Worm (Caenorhabditis elegans) whole organism, late embryonic: ENCODE results near the gene nprl-3.

Source experiments
- C08G9.2 ChIP-seq: sonication (generic microtip); optimal IDR thresholded peaks from 2 replicates; lab custom pipeline; 2016; ENCODE audit warnings: mild to moderate bottlenecking, missing genetic modification characterization, moderate library complexity, missing compliant biosample characterization
- C38D4.7 ChIP-seq: fragments of 200-800 bp; sonication (Bioruptor generic); optimal IDR thresholded peaks from 2 replicates; lab custom pipeline; 2018; ENCODE audit warnings: mild to moderate bottlenecking, missing genetic modification characterization, moderate library complexity, missing compliant biosample characterization
- F13H6.1 ChIP-seq: sonication (generic microtip); optimal IDR thresholded peaks from 2 replicates; lab custom pipeline; 2016; ENCODE audit warnings: missing genetic modification characterization, missing compliant biosample characterization
- K02D7.2 ChIP-seq: sonication (generic microtip); optimal IDR thresholded peaks from 2 replicates; lab custom pipeline; 2017; ENCODE audit warnings: mild to moderate bottlenecking, missing genetic modification characterization, missing compliant biosample characterization
- Y22D7AL.16 ChIP-seq: sonication (generic microtip); optimal IDR thresholded peaks from 2 replicates; lab custom pipeline; 2016; ENCODE audit warnings: missing genetic modification characterization, missing compliant biosample characterization
- ahr-1 ChIP-seq: sonication (generic microtip); optimal IDR thresholded peaks from 2 replicates; lab custom pipeline; 2016; ENCODE audit warnings: missing genetic modification characterization, missing compliant biosample characterization
- ama-1 ChIP-seq: fragments of 150-350 bp; optimal IDR thresholded peaks from 2 replicates; lab custom pipeline; 2014
- ceh-2 ChIP-seq: sonication (generic microtip); optimal IDR thresholded peaks from 2 replicates; lab custom pipeline; 2016; ENCODE audit warnings: missing genotype, missing genetic modification characterization, missing compliant biosample characterization
- ceh-22 ChIP-seq: sonication (generic microtip); optimal IDR thresholded peaks from 2 replicates; lab custom pipeline; 2017; ENCODE audit warnings: missing biosample characterization, missing genetic modification characterization
- ceh-24 ChIP-seq: sonication (generic microtip); optimal IDR thresholded peaks from 2 replicates; lab custom pipeline; 2016; ENCODE audit warnings: mild to moderate bottlenecking, missing genetic modification characterization, missing compliant biosample characterization
- ceh-30 ChIP-seq: fragments of 150-350 bp; optimal IDR thresholded peaks from 2 replicates; lab custom pipeline; 2014; ENCODE audit warnings: missing biosample characterization, missing genetic modification characterization
- ceh-31 ChIP-seq: sonication (generic microtip); optimal IDR thresholded peaks from 2 replicates; lab custom pipeline; 2016; ENCODE audit warnings: missing genetic modification characterization, missing compliant biosample characterization
- ceh-34 ChIP-seq: sonication (generic microtip); optimal IDR thresholded peaks from 2 replicates; lab custom pipeline; 2016; ENCODE audit warnings: mild to moderate bottlenecking, missing genetic modification characterization, missing compliant biosample characterization
- ceh-9 ChIP-seq: sonication (generic microtip); optimal IDR thresholded peaks from 2 replicates; lab custom pipeline; 2016; ENCODE audit warnings: mild to moderate bottlenecking, missing genetic modification characterization, inconsistent platforms, missing compliant biosample characterization
- dmd-4 ChIP-seq: sonication (generic microtip); optimal IDR thresholded peaks from 2 replicates; lab custom pipeline; 2016; ENCODE audit warnings: borderline replicate concordance, missing genetic modification characterization, missing compliant biosample characterization
- dve-1 ChIP-seq: sonication (generic microtip); optimal IDR thresholded peaks from 2 replicates; lab custom pipeline; 2017; ENCODE audit warnings: antibody characterized with exemption, mild to moderate bottlenecking, missing genetic modification characterization, missing compliant biosample characterization
- eyg-1 ChIP-seq: sonication (generic microtip); optimal IDR thresholded peaks from 2 replicates; lab custom pipeline; 2016; ENCODE audit warnings: missing genotype, missing genetic modification characterization, missing compliant biosample characterization
- fax-1 ChIP-seq: sonication (generic microtip); optimal IDR thresholded peaks from 2 replicates; lab custom pipeline; 2016; ENCODE audit warnings: missing genotype, missing genetic modification characterization, missing compliant biosample characterization
- fkh-6 ChIP-seq: sonication (generic microtip); optimal IDR thresholded peaks from 2 replicates; lab custom pipeline; 2016; ENCODE audit warnings: missing genetic modification characterization, missing compliant biosample characterization
- gmeb-2 ChIP-seq: sonication (generic microtip); optimal IDR thresholded peaks from 2 replicates; lab custom pipeline; 2016; ENCODE audit warnings: missing genetic modification characterization, inconsistent platforms, missing compliant biosample characterization
- hlh-30 ChIP-seq: sonication (generic microtip); optimal IDR thresholded peaks from 2 replicates; lab custom pipeline; 2017; ENCODE audit warnings: antibody characterized with exemption, missing genetic modification characterization, missing compliant biosample characterization; ENCODE audit not compliant: insufficient read depth
- hlh-6 ChIP-seq: sonication (generic microtip); optimal IDR thresholded peaks from 2 replicates; lab custom pipeline; 2016; ENCODE audit warnings: missing genotype, missing genetic modification characterization, missing compliant biosample characterization
- madf-2 ChIP-seq: sonication (generic microtip); optimal IDR thresholded peaks from 2 replicates; lab custom pipeline; 2017; ENCODE audit warnings: missing genetic modification characterization, missing compliant biosample characterization
- nfya-1 ChIP-seq: sonication (generic microtip); optimal IDR thresholded peaks from 2 replicates; lab custom pipeline; 2017; ENCODE audit warnings: missing genetic modification characterization, mild to moderate bottlenecking, missing compliant biosample characterization, antibody characterized with exemption, moderate library complexity
- nhr-232 ChIP-seq: sonication (generic microtip); optimal IDR thresholded peaks from 2 replicates; lab custom pipeline; 2016; ENCODE audit warnings: missing genetic modification characterization, missing compliant biosample characterization
- npax-4 ChIP-seq: sonication (generic microtip); optimal IDR thresholded peaks from 2 replicates; lab custom pipeline; 2016; ENCODE audit warnings: missing genetic modification characterization, missing compliant biosample characterization
- odd-2 ChIP-seq: sonication (generic microtip); optimal IDR thresholded peaks from 2 replicates; lab custom pipeline; 2017; ENCODE audit warnings: antibody characterized with exemption, mild to moderate bottlenecking, missing genetic modification characterization, missing compliant biosample characterization
- pag-3 ChIP-seq: sonication (generic microtip); optimal IDR thresholded peaks from 2 replicates; lab custom pipeline; 2016; ENCODE audit warnings: missing compliant biosample characterization, missing genetic modification characterization, borderline replicate concordance
- pat-9 ChIP-seq: fragments of 200-800 bp; sonication (Bioruptor generic); optimal IDR thresholded peaks from 2 replicates; lab custom pipeline; 2018; ENCODE audit warnings: mild to moderate bottlenecking, missing genetic modification characterization, moderate library complexity, missing compliant biosample characterization
- pax-1 ChIP-seq: fragments of 150-350 bp; optimal IDR thresholded peaks from 2 replicates; lab custom pipeline; 2014; ENCODE audit warnings: missing biosample characterization, missing genetic modification characterization
- pha-2 ChIP-seq: sonication (generic microtip); optimal IDR thresholded peaks from 2 replicates; lab custom pipeline; 2017; ENCODE audit warnings: mild to moderate bottlenecking, missing genetic modification characterization, missing compliant biosample characterization
- pros-1 ChIP-seq: fragments of 150-350 bp; optimal IDR thresholded peaks from 2 replicates; lab custom pipeline; 2014; ENCODE audit warnings: missing biosample characterization, missing genetic modification reagents, missing genetic modification characterization
- ref-2 ChIP-seq: sonication (generic microtip); optimal IDR thresholded peaks from 2 replicates; lab custom pipeline; 2016; ENCODE audit warnings: missing genetic modification characterization, missing compliant biosample characterization
- rnt-1 ChIP-seq: sonication (generic microtip); optimal IDR thresholded peaks from 2 replicates; lab custom pipeline; 2016; ENCODE audit warnings: missing genetic modification characterization, missing compliant biosample characterization
- sdc-2 ChIP-seq: sonication (generic microtip); optimal IDR thresholded peaks from 2 replicates; lab custom pipeline; 2016; ENCODE audit warnings: missing genotype, missing genetic modification characterization, missing compliant biosample characterization
- sox-2 ChIP-seq: fragments of 200-800 bp; sonication (Bioruptor generic); IDR thresholded peaks from 2 replicates; pipeline ENCODE4 v1.3.6; 2022; ENCODE audit warnings: missing genetic modification reagents, missing genetic modification characterization, missing compliant biosample characterization
- sox-4 ChIP-seq: sonication (generic microtip); optimal IDR thresholded peaks from 2 replicates; lab custom pipeline; 2017; ENCODE audit warnings: mild to moderate bottlenecking, missing genetic modification characterization, inconsistent platforms, missing compliant biosample characterization
- syd-9 ChIP-seq: sonication (generic microtip); optimal IDR thresholded peaks from 2 replicates; lab custom pipeline; 2016; ENCODE audit warnings: mild to moderate bottlenecking, missing genetic modification characterization, moderate library complexity, missing compliant biosample characterization
- tbx-2 ChIP-seq: sonication (generic microtip); optimal IDR thresholded peaks from 2 replicates; lab custom pipeline; 2016; ENCODE audit warnings: missing genetic modification characterization, missing compliant biosample characterization
- tbx-7 ChIP-seq: sonication (generic microtip); optimal IDR thresholded peaks from 2 replicates; lab custom pipeline; 2016; ENCODE audit warnings: missing genotype, missing genetic modification characterization, missing compliant biosample characterization
- ttx-3 ChIP-seq: sonication (generic microtip); optimal IDR thresholded peaks from 2 replicates; lab custom pipeline; 2016; ENCODE audit warnings: missing genetic modification reagents, missing genetic modification characterization, missing compliant biosample characterization
- unc-42 ChIP-seq: sonication (generic microtip); optimal IDR thresholded peaks from 2 replicates; lab custom pipeline; 2016; ENCODE audit warnings: missing genotype, missing genetic modification characterization, missing compliant biosample characterization
- unc-55 ChIP-seq: sonication (generic microtip); optimal IDR thresholded peaks from 2 replicates; lab custom pipeline; 2017; ENCODE audit warnings: missing biosample characterization, missing genetic modification reagents, missing genetic modification characterization
- unc-86 ChIP-seq: sonication (generic microtip); optimal IDR thresholded peaks from 2 replicates; lab custom pipeline; 2016; ENCODE audit warnings: missing genetic modification characterization, missing compliant biosample characterization
- zip-5 ChIP-seq: sonication (generic microtip); optimal IDR thresholded peaks from 2 replicates; lab custom pipeline; 2016; ENCODE audit warnings: missing genetic modification characterization, missing compliant biosample characterization
- ztf-16 ChIP-seq: sonication (generic microtip); optimal IDR thresholded peaks from 2 replicates; lab custom pipeline; 2017; ENCODE audit warnings: missing genetic modification characterization, missing compliant biosample characterization

nprl-3 gene

DNA sequence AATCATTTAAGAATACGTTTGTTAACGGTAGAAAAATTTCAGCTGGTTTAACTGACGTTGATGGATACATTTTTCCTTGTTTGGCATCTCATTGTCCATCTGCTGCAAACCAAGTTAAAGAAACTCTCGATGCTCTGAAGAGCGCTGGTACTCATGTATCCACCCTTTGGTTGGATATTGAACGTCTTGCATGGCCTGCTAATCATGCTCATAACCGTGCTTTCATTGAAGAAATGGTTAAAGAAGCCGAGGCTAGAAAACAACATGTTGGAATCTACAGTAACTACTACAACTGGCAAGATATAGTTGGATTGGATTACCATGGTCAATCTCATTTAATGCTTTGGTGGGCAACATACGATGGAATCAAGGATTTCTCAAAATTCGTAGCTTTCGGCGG, 35.7 kb downstream of the nprl-3 start:
- TF ChIP-seq npax-4 (tag; lab: Kevin White, UChicago): no peak
- no peak for TF ChIP-seq fax-1 (tag; lab: Kevin White, UChicago)
- no peak for TF ChIP-seq syd-9 (tag; lab: Kevin White, UChicago)
- TF ChIP-seq ceh-24 (tag; lab: Kevin White, UChicago): no peak
- TF ChIP-seq hlh-6 (tag; lab: Kevin White, UChicago): no peak
- no peak for TF ChIP-seq ztf-16 (tag; lab: Kevin White, UChicago)
- no peak for TF ChIP-seq K02D7.2 (tag; lab: Kevin White, UChicago)
- TF ChIP-seq unc-55 (GFP tag; lab: Kevin White, UChicago): no peak
- TF ChIP-seq nhr-232 (tag; lab: Kevin White, UChicago): no peak
- TF ChIP-seq pag-3 (tag; lab: Kevin White, UChicago): no peak
- TF ChIP-seq pha-2 (tag; lab: Kevin White, UChicago): no peak
- no peak for TF ChIP-seq madf-2 (tag; lab: Kevin White, UChicago)
- no peak for TF ChIP-seq sdc-2
- no peak for TF ChIP-seq C38D4.7 (GFP tag; lab: Kevin White, UChicago)
- no peak for TF ChIP-seq tbx-7 (tag; lab: Kevin White, UChicago)
- TF ChIP-seq ttx-3: no peak
- no peak for TF ChIP-seq ceh-9 (tag; lab: Kevin White, UChicago)
- TF ChIP-seq sox-2 (GFP tag; lab: Robert Waterston, UW): no peak
- TF ChIP-seq ahr-1 (tag; lab: Kevin White, UChicago): no peak
- TF ChIP-seq, all 69 proteins: peak for 0

DNA sequence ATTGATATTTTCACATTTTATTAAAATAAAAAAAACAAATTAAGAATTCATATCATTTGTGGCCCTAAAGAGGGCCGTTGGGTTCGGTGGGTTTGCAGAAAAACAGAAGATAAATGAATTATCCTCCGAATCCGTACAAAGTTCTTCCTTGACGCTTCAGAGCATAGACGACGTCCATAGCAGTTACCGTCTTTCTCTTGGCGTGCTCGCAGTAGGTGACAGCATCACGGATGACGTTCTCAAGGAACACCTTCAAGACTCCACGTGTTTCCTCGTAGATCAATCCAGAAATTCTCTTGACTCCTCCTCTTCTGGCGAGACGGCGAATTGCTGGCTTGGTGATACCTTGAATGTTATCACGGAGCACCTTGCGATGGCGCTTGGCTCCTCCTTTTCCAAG, 36.3 kb downstream of the nprl-3 start:
- TF ChIP-seq ama-1: peak; percentile 35
- no peak for TF ChIP-seq eyg-1 (tag; lab: Kevin White, UChicago)

ce11 chrIV:8333954-8333987, 36.5 kb downstream of the nprl-3 start, which contains the start of gene his-31:
Gene his-31 (minus strand): TSS chrIV:8333983.
- TF ChIP-seq dve-1 (tag; lab: Kevin White, UChicago): no peak
- no peak for TF ChIP-seq odd-2 (tag; lab: Kevin White, UChicago)
- no peak for TF ChIP-seq zip-5 (tag; lab: Kevin White, UChicago)
- TF ChIP-seq unc-86: no peak
- no peak for TF ChIP-seq ama-1
- no peak for TF ChIP-seq ttx-3

DNA sequence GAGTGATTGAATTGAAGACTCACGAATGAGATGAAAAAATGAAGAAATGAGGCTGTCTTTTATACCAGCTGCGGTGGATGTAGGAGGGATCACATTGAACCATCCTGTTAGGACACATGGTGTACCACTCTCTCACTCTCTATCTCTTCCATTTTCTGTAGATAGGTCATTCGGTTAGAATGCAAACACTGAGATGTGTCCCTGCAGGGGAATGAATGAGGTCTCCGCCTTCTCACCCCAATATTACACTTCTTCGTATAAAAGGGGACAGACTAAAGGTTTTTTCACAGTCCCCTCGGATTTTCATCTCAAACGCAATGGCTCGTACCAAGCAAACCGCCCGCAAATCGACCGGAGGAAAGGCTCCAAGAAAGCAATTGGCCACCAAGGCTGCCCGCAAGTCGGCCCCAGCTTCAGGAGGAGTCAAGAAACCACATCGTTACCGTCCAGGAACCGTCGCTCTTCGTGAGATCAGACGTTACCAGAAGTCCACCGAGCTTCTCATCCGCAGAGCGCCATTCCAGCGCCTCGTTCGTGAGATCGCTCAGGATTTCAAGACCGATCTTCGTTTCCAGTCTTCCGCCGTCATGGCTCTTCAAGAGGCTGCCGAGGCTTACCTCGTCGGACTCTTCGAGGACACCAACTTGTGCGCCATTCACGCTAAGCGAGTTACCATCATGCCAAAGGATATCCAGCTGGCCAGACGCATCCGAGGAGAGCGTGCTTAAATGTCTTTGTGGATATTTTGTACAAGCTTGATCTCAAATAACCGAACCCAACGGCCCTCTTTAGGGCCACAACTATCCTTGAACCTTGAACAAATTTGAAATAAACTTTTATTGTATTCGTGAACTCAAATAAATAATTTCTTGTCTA, 36.9 kb downstream of the nprl-3 start, which contains the start of gene his-32:
TSS of gene his-32 (plus strand) at position 318 of the 876 bp plus-strand sequence.
- no peak for TF ChIP-seq ceh-22 (tag; lab: Kevin White, UChicago)
- peak; percentile 34 for TF ChIP-seq dve-1 (tag; lab: Kevin White, UChicago)
- TF ChIP-seq nfya-1 (tag; lab: Kevin White, UChicago): peak; percentile 75
- no peak for TF ChIP-seq ceh-30 (tag; lab: Kevin White, UChicago)
- peak; percentile 79 for TF ChIP-seq tbx-7 (tag; lab: Kevin White, UChicago)
- peak; percentile 34 for TF ChIP-seq rnt-1
- peak; percentile 19 for TF ChIP-seq unc-55 (GFP tag; lab: Kevin White, UChicago)
- TF ChIP-seq ceh-9 (tag; lab: Kevin White, UChicago): no peak
- no peak for TF ChIP-seq dmd-4 (tag; lab: Kevin White, UChicago)
- TF ChIP-seq ztf-16 (tag; lab: Kevin White, UChicago): peak; percentile 66
- TF ChIP-seq sox-4 (tag; lab: Kevin White, UChicago): no peak
- peak; percentile 56 for TF ChIP-seq sdc-2
- TF ChIP-seq F13H6.1 (tag; lab: Kevin White, UChicago): no peak
- no peak for TF ChIP-seq unc-42 (tag; lab: Kevin White, UChicago)
- TF ChIP-seq zip-5 (tag; lab: Kevin White, UChicago): no peak
- TF ChIP-seq gmeb-2 (tag; lab: Kevin White, UChicago): peak; percentile 3
- TF ChIP-seq fkh-6: peak; percentile 26
- TF ChIP-seq pax-1 (tag; lab: Kevin White, UChicago): peak; percentile 85
- TF ChIP-seq C08G9.2: peak; percentile 24
- no peak for TF ChIP-seq nhr-232 (tag; lab: Kevin White, UChicago)
- peak; percentile 85 for TF ChIP-seq ceh-34 (tag; lab: Kevin White, UChicago)
- TF ChIP-seq pros-1 (tag; lab: Kevin White, UChicago): peak; percentile 5
- TF ChIP-seq pha-2 (tag; lab: Kevin White, UChicago): peak; percentile 35
- peak; percentile 86 for TF ChIP-seq ceh-31
- no peak for TF ChIP-seq ttx-3
- peak; percentile 90 for TF ChIP-seq ref-2 (tag; lab: Kevin White, UChicago)
- TF ChIP-seq pat-9 (tag; lab: Kevin White, UChicago): peak; percentile 41
- peak; percentile 83 for TF ChIP-seq hlh-30 (tag; lab: Kevin White, UChicago)
- TF ChIP-seq Y22D7AL.16 (tag; lab: Kevin White, UChicago): no peak
- peak; percentile 81 for TF ChIP-seq tbx-2 (tag; lab: Kevin White, UChicago)
- TF ChIP-seq ceh-2 (tag; lab: Kevin White, UChicago): peak; percentile 52
- TF ChIP-seq ama-1: peak; percentile 89
